Fruit fly (Drosophila melanogaster): ENCODE results near the gene CG10026.

Gene CG10026

DNA sequence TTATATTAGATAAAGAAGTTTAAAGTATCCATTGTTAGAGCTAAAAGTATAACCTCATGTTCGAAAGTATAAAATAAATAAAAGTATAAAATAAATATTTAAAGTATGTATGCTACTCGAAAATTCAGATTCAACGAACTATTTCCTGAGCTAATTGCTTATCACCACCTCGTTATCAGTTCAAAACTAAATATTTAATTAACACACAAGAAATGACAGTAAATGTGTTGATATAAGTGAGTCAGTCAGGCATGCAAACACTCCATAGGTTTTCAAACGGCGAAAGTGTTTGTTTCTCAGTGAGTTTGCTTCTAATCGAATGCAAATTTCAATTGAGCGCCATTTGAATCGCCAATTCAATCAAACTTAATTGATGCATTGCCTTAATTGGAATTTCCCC lies 19.8 kb upstream of the CG10026 start (continued):
- TF ChIP-seq az2 (GFP tag; optimal IDR thresholded peaks at IDR 0.05) (peak; percentile 9), luna (GFP tag; optimal IDR thresholded peaks at IDR 0.05) (no peak), chinmo (GFP tag; IDR thresholded peaks at IDR 0.05; ENCODE audit: partially characterized antibody) (no peak), CG12299 (tag; optimal IDR thresholded peaks at IDR 0.05) (peak; percentile 22), CG9215 (GFP tag; IDR thresholded peaks at IDR 0.05) (no peak), croc (GFP tag; conservative IDR thresholded peaks at IDR 0.05) (no peak), CG31388 (GFP tag; optimal IDR thresholded peaks at IDR 0.05) (no peak), tap (tag; optimal IDR thresholded peaks at IDR 0.05) (peak; percentile 75), CG6272 (GFP tag; IDR thresholded peaks at IDR 0.05) (no peak), CG14860 (GFP tag; IDR thresholded peaks at IDR 0.05; ENCODE audit: partially characterized antibody) (no peak), HmgZ (tag; optimal IDR thresholded peaks at IDR 0.05) (peak; percentile 2), CG4617 (GFP tag; optimal IDR thresholded peaks at IDR 0.05; ENCODE audit: borderline replicate concordance) (no peak), Atf3 (GFP tag; optimal IDR thresholded peaks at IDR 0.05) (no peak), fd102C (GFP tag; optimal IDR thresholded peaks at IDR 0.05) (peak; percentile 79), br (optimal IDR thresholded peaks at IDR 0.05) (no peak), Elba2 (GFP tag; optimal IDR thresholded peaks at IDR 0.05) (no peak), Fer2 (tag; optimal IDR thresholded peaks at IDR 0.05) (no peak), CG7556 (GFP tag; optimal IDR thresholded peaks at IDR 0.05) (peak; percentile 38), Jarid2 (GFP tag; optimal IDR thresholded peaks at IDR 0.05) (peak; percentile 23), sens (GFP tag) (peak; percentile 77), lilli (GFP tag; optimal IDR thresholded peaks at IDR 0.05) (no peak), CG1792 (GFP tag; optimal IDR thresholded peaks at IDR 0.05) (peak; percentile 37), corto (GFP tag; optimal IDR thresholded peaks at IDR 0.05) (no peak), CG5245 (GFP tag; optimal IDR thresholded peaks at IDR 0.05) (no peak), CG15011 (GFP tag; optimal IDR thresholded peaks at IDR 0.05) (peak; percentile 51), Dbx (GFP tag; IDR thresholded peaks at IDR 0.05) (no peak), CG3065 (GFP tag; optimal IDR thresholded peaks at IDR 0.05) (no peak), amos (GFP tag; IDR thresholded peaks at IDR 0.05; ENCODE audit: partially characterized antibody) (no peak), pita (GFP tag; optimal IDR thresholded peaks at IDR 0.05) (no peak), CG43689 (GFP tag; IDR thresholded peaks at IDR 0.05) (no peak), ro (GFP tag; IDR thresholded peaks at IDR 0.05) (no peak), tna (GFP tag; IDR thresholded peaks at IDR 0.05; ENCODE audit: partially characterized antibody) (no peak), wor (GFP tag; IDR thresholded peaks at IDR 0.05) (no peak), Hr51 (GFP tag; optimal IDR thresholded peaks at IDR 0.05) (no peak), CG10274 (GFP tag; optimal IDR thresholded peaks at IDR 0.05) (no peak), slp2 (GFP tag; optimal IDR thresholded peaks at IDR 0.05) (no peak), crol (GFP tag; IDR thresholded peaks at IDR 0.05) (no peak), pros (GFP tag; optimal IDR thresholded peaks at IDR 0.05) (no peak), dysf (GFP tag; IDR thresholded peaks at IDR 0.05) (no peak), Atf-2 (GFP tag; optimal IDR thresholded peaks at IDR 0.05) (no peak), unpg (GFP tag; optimal IDR thresholded peaks at IDR 0.05) (peak; percentile 61), CG2129 (GFP tag; IDR thresholded peaks at IDR 0.05; ENCODE audit: partially characterized antibody) (no peak), bsh (GFP tag; optimal IDR thresholded peaks at IDR 0.05) (peak in 1 of 2 experiments; percentile 61), ap (GFP tag; IDR thresholded peaks at IDR 0.05) (no peak), CG10462 (GFP tag; optimal IDR thresholded peaks at IDR 0.05) (no peak), CG11456 (GFP tag; IDR thresholded peaks at IDR 0.05) (no peak), CG12659 (GFP tag; optimal IDR thresholded peaks at IDR 0.05) (peak; percentile 2), trh (GFP tag; optimal IDR thresholded peaks at IDR 0.05) (no peak), disco-r (GFP tag; optimal IDR thresholded peaks at IDR 0.05) (no peak), CG7271 (tag; optimal IDR thresholded peaks at IDR 0.05) (no peak), pho (GFP tag; optimal IDR thresholded peaks at IDR 0.05) (no peak), CG6813 (GFP tag; optimal IDR thresholded peaks at IDR 0.05) (peak; percentile 88)
